Worm (Caenorhabditis elegans): ENCODE data around the gene cutl-16.

cutl-16 gene

DNA sequence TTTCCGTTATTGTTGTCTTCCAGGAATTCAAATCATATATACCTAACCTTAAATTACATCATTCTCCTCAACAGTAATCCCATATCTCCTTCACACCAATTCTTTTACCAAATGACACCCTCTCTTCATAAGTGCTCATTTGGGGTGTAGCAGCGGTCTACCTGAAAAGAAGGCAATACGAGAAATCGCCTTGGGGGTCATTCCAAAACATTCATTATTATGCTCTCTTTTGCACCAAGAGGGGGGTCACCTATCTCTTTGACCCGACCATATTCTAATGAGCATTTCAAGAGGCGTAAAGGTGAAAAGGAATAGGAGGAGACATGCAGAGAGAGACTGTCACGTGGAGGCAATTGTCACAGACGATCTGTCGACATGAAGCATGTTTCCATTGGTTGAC is 4.4 kb upstream of the cutl-16 start:
- TF ChIP-seq ztf-11 (tag; optimal IDR thresholded peaks at IDR 0.05): peak in 1 of 2 experiments; percentile 0
- TF ChIP-seq pqm-1 (tag; optimal IDR thresholded peaks at IDR 0.05): no peak

DNA sequence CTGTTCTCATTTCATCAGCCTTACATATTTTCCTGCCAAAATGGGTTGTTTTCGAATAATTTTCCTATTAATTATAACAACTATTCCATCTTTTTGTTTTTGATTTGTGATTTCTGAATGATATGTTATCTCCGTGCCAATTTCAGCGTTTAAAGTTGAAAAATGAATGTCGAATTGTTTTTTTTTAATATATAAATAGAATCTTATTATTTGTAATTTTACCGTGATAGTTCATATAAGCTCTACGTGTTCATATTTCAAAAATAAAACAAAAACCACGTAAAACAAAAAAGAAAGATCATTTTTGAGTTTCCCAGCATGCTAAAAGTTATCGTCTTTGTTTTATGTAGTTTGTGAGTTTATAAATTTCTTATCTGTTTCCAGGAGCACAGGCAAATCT is 2.5 kb downstream of the cutl-16 start, which contains the start of gene K06A1.2:
K06A1.2 (plus strand) TSS at position 301 of the 400 bp plus-strand sequence.
- TF ChIP-seq nhr-47 (tag; optimal IDR thresholded peaks at IDR 0.05) (no peak), rnt-1 (tag; optimal IDR thresholded peaks at IDR 0.05) (no peak), C04F5.9 (tag; optimal IDR thresholded peaks at IDR 0.05) (no peak), fkh-4 (tag; optimal IDR thresholded peaks at IDR 0.05; ENCODE audit: borderline replicate concordance) (no peak), blmp-1 (tag; optimal IDR thresholded peaks at IDR 0.05) (no peak), snpc-4 (tag; optimal IDR thresholded peaks at IDR 0.05) (no peak), ztf-11 (tag; optimal IDR thresholded peaks at IDR 0.05) (no peak), nhr-84 (tag; optimal IDR thresholded peaks at IDR 0.05) (no peak), tbx-2 (tag; optimal IDR thresholded peaks at IDR 0.05) (no peak), ets-5 (GFP tag; IDR thresholded peaks at IDR 0.05) (no peak), lin-35 (GFP tag; optimal IDR thresholded peaks at IDR 0.05) (no peak), tlp-1 (tag; optimal IDR thresholded peaks at IDR 0.05) (no peak), ceh-90 (tag; optimal IDR thresholded peaks at IDR 0.05) (no peak), unc-98 (GFP tag; IDR thresholded peaks at IDR 0.05) (no peak), egl-13 (tag; optimal IDR thresholded peaks at IDR 0.05) (no peak), egl-27 (tag; optimal IDR thresholded peaks at IDR 0.05) (no peak)

DNA sequence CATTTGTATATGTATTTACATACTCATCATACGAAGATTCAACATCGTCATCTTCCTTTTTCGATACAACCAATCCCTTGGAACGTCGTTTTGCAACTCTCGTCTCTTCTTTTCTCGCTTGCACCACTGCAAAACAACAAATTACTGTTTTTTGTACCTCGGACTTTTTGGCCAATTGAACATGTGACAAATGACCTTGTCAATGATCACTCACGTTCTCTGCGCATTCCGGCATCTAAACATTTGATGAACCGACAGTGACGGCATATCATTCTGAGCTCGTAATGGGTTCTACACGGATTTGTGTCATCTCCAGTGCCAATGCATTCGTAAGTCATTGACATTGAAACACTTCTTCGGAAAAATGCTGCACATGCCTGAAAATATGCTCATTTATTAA is 7.0 kb downstream of the cutl-16 start:
- TF ChIP-seq lin-14 (GFP tag; optimal IDR thresholded peaks at IDR 0.05): peak; percentile 38
- TF ChIP-seq mdl-1 (tag; optimal IDR thresholded peaks at IDR 0.05): peak in 1 of 2 experiments; percentile 58
- TF ChIP-seq unc-98 (GFP tag; IDR thresholded peaks at IDR 0.05): no peak
- TF ChIP-seq nhr-19 (GFP tag; conservative IDR thresholded peaks at IDR 0.05): 0 out of 2 replicates have a peak, but pooled peaks have one; percentile 7
- 0 out of 2 replicates have a peak, but pooled peaks have one; percentile 6 for TF ChIP-seq grh-1 (GFP tag; IDR thresholded peaks at IDR 0.05)
- TF ChIP-seq snu-23 (GFP tag; optimal IDR thresholded peaks at IDR 0.05): peak; percentile 7
- no peak for TF ChIP-seq dpl-1 (GFP tag; optimal IDR thresholded peaks at IDR 0.05)
- TF ChIP-seq ceh-8 (GFP tag; optimal IDR thresholded peaks at IDR 0.05): no peak
- peak in 1 of 2 experiments; percentile 33 for TF ChIP-seq lin-35 (GFP tag; optimal IDR thresholded peaks at IDR 0.05)
- no peak for TF ChIP-seq lin-39 (tag; optimal IDR thresholded peaks at IDR 0.05)
- peak; percentile 1 for TF ChIP-seq nhr-71 (tag; optimal IDR thresholded peaks at IDR 0.05)
- TF ChIP-seq lsy-2 (tag; optimal IDR thresholded peaks at IDR 0.05): peak in 1 of 2 experiments; percentile 2
- TF ChIP-seq elt-3 (tag; optimal IDR thresholded peaks at IDR 0.05): peak in 2 of 6 experiments; percentile 43 to 75
- peak; percentile 28 for TF ChIP-seq nhr-20 (tag; optimal IDR thresholded peaks at IDR 0.05)
- peak; percentile 3 for TF ChIP-seq tbx-2 (tag; optimal IDR thresholded peaks at IDR 0.05)
- TF ChIP-seq blmp-1 (tag; optimal IDR thresholded peaks at IDR 0.05): peak; percentile 54

DNA sequence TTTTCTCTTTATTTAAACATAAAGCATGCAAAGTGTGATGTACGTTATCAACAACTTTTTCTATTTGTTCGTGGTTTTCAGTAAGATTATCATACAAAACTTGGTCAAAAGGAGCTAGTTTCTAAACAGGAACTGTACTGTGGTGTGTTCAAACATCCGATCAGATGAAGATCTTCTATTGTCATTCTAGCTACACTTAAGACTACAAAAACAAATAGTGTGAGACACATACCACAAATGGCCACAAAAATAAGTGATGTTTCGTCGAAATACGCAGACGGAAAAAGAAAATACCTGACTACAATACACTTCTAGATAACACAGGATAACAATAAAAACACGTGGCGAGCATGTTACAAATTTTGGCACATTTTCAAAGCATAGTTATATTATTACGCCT is 7.4 kb downstream of the cutl-16 start:
- no peak for TF ChIP-seq unc-30 (tag; optimal IDR thresholded peaks at IDR 0.05)
- TF ChIP-seq unc-98 (GFP tag; IDR thresholded peaks at IDR 0.05): no peak
- TF ChIP-seq ceh-82 (tag; optimal IDR thresholded peaks at IDR 0.05): no peak
- no peak for TF ChIP-seq ces-1 (GFP tag; optimal IDR thresholded peaks at IDR 0.05)
- no peak for TF ChIP-seq efl-1 (optimal IDR thresholded peaks at IDR 0.05)
- peak in 1 of 2 experiments; percentile 83 for TF ChIP-seq efl-1 (GFP tag; optimal IDR thresholded peaks at IDR 0.05 in 1 of 2)
- TF ChIP-seq egl-13 (tag; optimal IDR thresholded peaks at IDR 0.05): no peak
- TF ChIP-seq zag-1 (tag; optimal IDR thresholded peaks at IDR 0.05): no peak
- TF ChIP-seq irx-1 (tag; optimal IDR thresholded peaks at IDR 0.05): no peak
- TF ChIP-seq egl-27 (tag; optimal IDR thresholded peaks at IDR 0.05): no peak
- no peak for TF ChIP-seq tlp-1 (tag; optimal IDR thresholded peaks at IDR 0.05)
- TF ChIP-seq C04F5.9 (tag; optimal IDR thresholded peaks at IDR 0.05): no peak
- no peak for TF ChIP-seq unc-62 (GFP tag; optimal IDR thresholded peaks at IDR 0.05)
- TF ChIP-seq skn-1 (tag; optimal IDR thresholded peaks at IDR 0.05): no peak
- no peak for TF ChIP-seq rnt-1 (tag; optimal IDR thresholded peaks at IDR 0.05)
- TF ChIP-seq nhr-85 (tag): peak; percentile 65
- TF ChIP-seq nhr-71 (tag; optimal IDR thresholded peaks at IDR 0.05): peak; percentile 20
- no peak for TF ChIP-seq nhr-12 (tag; optimal IDR thresholded peaks at IDR 0.05)
- peak; percentile 17 for TF ChIP-seq snu-23 (GFP tag; optimal IDR thresholded peaks at IDR 0.05)
- peak; percentile 45 for TF ChIP-seq elt-2 (tag; optimal IDR thresholded peaks at IDR 0.05)
- no peak for TF ChIP-seq fkh-10 (GFP tag; optimal IDR thresholded peaks at IDR 0.05)
- peak; percentile 48 for TF ChIP-seq lin-14 (GFP tag; optimal IDR thresholded peaks at IDR 0.05)
- peak; percentile 75 for TF ChIP-seq nhr-20 (tag; optimal IDR thresholded peaks at IDR 0.05)
- TF ChIP-seq nhr-11 (tag; optimal IDR thresholded peaks at IDR 0.05): no peak
- TF ChIP-seq lin-35 (GFP tag; optimal IDR thresholded peaks at IDR 0.05): peak in 1 of 2 experiments; percentile 27
- no peak for TF ChIP-seq nhr-76 (tag; optimal IDR thresholded peaks at IDR 0.05)
